Worm (Caenorhabditis elegans): ENCODE measurements around the gene H03A11.2.

H03A11.2 gene

DNA sequence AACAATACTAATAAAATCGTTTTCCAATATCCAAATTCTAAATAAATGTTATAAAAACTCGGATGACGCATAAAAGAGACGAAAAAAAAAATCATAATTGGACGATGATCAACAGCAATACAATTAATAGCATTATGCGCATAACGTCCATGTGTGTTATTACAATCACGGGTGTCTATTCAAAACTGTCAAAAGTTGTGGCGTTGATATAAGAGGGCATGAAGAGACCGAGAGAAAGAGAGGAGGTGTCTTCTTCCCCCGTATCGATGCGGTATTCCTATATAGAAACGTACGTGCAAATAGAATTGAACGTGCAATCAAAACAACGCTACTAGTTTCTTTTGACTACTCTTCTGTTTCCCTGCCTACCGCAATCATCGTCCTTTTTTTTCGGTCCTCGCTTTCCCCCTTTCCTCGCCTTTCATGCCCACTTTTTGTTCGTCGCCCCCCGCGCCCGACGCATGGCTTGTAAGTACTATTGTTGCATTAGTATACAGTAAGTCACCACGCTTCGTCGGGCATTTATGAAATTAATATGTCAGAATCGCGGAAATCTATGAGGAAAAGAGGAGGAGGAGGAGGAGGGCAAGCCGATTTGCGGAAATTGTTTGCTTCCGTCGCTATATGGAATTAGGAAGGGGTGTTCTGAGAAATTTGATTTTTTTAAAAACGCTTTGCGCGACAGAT, 8.4 kb downstream of the H03A11.2 start (continued):
- peak; percentile 79 for TF ChIP-seq mxl-3 (GFP tag; optimal IDR thresholded peaks at IDR 0.05)
- TF ChIP-seq hif-1 (tag; optimal IDR thresholded peaks at IDR 0.05) = peak in 1 of 2 experiments; percentile 68
- TF ChIP-seq tra-1 (GFP tag; IDR thresholded peaks at IDR 0.05) = 0 out of 2 replicates have a peak, but pooled peaks have one; percentile 15
- no peak for TF ChIP-seq madf-5 (GFP tag; IDR thresholded peaks at IDR 0.05)
- TF ChIP-seq F26F4.8 (GFP tag; conservative IDR thresholded peaks at IDR 0.05) = no peak
- TF ChIP-seq unc-130 (GFP tag; optimal IDR thresholded peaks at IDR 0.05) = no peak
- peak; percentile 70 for TF ChIP-seq dmd-6 (GFP tag; IDR thresholded peaks at IDR 0.05)
- no peak for TF ChIP-seq T26A8.4 (GFP tag; IDR thresholded peaks at IDR 0.05)
- TF ChIP-seq lin-38 (GFP tag; IDR thresholded peaks at IDR 0.05) = no peak
- no peak for TF ChIP-seq hmg-1.1 (GFP tag; IDR thresholded peaks at IDR 0.05)
- TF ChIP-seq nhr-42 (GFP tag; IDR thresholded peaks at IDR 0.05) = no peak
- TF ChIP-seq jun-1 (tag; optimal IDR thresholded peaks at IDR 0.05) = no peak
- TF ChIP-seq mes-2 (tag; optimal IDR thresholded peaks at IDR 0.05; ENCODE audit: poor library complexity, severe bottlenecking) = peak; percentile 26
- TF ChIP-seq zip-11 (GFP tag; IDR thresholded peaks at IDR 0.05) = no peak
- no peak for TF ChIP-seq ceh-44 (GFP tag; IDR thresholded peaks at IDR 0.05)
- TF ChIP-seq lin-39 (tag; optimal IDR thresholded peaks at IDR 0.05) = no peak
- no peak for TF ChIP-seq F37D6.2 (tag; optimal IDR thresholded peaks at IDR 0.05)
- TF ChIP-seq hlh-30 (tag; optimal IDR thresholded peaks at IDR 0.05; ENCODE audit: insufficient read depth) = peak; percentile 70
- TF ChIP-seq ztf-7 (tag; optimal IDR thresholded peaks at IDR 0.05) = peak; percentile 46

ce11 chrX:15221107-15221506, 9.3 kb downstream of the H03A11.2 start:
- TF ChIP-seq fkh-10 (GFP tag; optimal IDR thresholded peaks at IDR 0.05) (no peak), lin-29 (GFP tag; IDR thresholded peaks at IDR 0.05) (no peak), aha-1 (tag) (peak; percentile 61), Y48G9A.11 (GFP tag; IDR thresholded peaks at IDR 0.05) (no peak), vab-7 (GFP tag; IDR thresholded peaks at IDR 0.05) (0 out of 2 replicates have a peak, but pooled peaks have one; percentile 25), nhr-111 (GFP tag; optimal IDR thresholded peaks at IDR 0.05) (no peak), dve-1 (tag; optimal IDR thresholded peaks at IDR 0.05; ENCODE audit: insufficient read depth) (no peak), set-16 (GFP tag; IDR thresholded peaks at IDR 0.05) (peak; percentile 80), sdz-12 (GFP tag; optimal IDR thresholded peaks at IDR 0.05) (no peak)

- TF ChIP-seq zfp-2 (tag; optimal IDR thresholded peaks at IDR 0.05) (no peak), lim-7 (GFP tag; IDR thresholded peaks at IDR 0.05) (no peak), ceh-28 (tag; optimal IDR thresholded peaks at IDR 0.05) (no peak), aha-1 (tag) (peak; percentile 92), unc-62 (GFP tag; optimal IDR thresholded peaks at IDR 0.05 in 1 of 2) (peak in 1 of 2 experiments; percentile 60), unc-62 (tag; optimal IDR thresholded peaks at IDR 0.05) (no peak), dmd-9 (GFP tag; IDR thresholded peaks at IDR 0.05) (no peak)
Measured at ce11 chrX:15215272-15215671, 15.2 kb downstream of the H03A11.2 start.

DNA sequence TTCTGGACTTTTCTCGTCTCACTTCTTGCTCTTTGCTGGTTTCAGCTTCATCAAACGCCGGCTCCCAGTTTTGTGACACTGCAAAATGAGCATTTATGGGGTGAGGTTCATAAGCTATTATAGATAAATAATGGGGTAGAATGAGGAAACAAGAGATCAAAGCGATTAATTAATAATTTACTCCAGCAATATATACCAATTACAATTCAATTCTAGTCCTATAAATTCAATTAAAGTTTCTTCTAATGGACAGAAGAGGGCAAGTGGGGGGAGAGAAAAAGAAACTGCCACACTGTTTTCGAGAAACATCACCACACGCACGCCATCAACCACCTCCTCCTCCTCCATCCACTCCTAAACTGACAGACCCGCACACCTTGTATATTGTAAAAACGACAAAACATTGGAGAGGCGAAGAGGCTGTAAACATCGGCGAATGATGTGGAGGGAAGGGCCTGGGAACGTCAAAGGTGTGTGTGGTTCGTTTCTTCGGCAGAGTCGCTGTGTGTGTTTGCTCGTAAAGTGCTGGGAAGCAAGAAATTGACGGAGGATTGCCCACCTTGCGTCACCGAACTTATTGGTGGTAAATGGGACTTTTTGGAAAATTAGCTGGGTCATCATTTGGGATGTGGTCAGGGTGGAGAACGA, 17.1 kb downstream of the H03A11.2 start, which contains the start of the genes H03A11.13 and famk-1:
Gene H03A11.13 (minus strand): TSS at position 51 of the 648 bp plus-strand sequence.
Gene famk-1 (minus strand): TSS at position 78 of the 648 bp plus-strand sequence.
- no peak for TF ChIP-seq ZK337.2 (GFP tag; IDR thresholded peaks at IDR 0.05)
- peak in 1 of 2 experiments; percentile 64 for TF ChIP-seq unc-62 (GFP tag; optimal IDR thresholded peaks at IDR 0.05 in 1 of 2)
- TF ChIP-seq unc-62 (tag; optimal IDR thresholded peaks at IDR 0.05) = no peak
- 0 out of 2 replicates have a peak, but pooled peaks have one; percentile 24 for TF ChIP-seq hmg-1.1 (GFP tag; IDR thresholded peaks at IDR 0.05)
- TF ChIP-seq zip-11 (GFP tag; IDR thresholded peaks at IDR 0.05) = no peak
